Worm (Caenorhabditis elegans): ENCODE data around the gene srj-8.

Gene srj-8

ce11 chrV:3297764-3298163 is 50.1 kb downstream of the srj-8 start, which contains the start of gene srx-122:
srx-122 (minus strand) TSS chrV:3297864.
- TF ChIP-seq egl-44 (GFP tag; IDR thresholded peaks at IDR 0.05): no peak
- no peak for TF ChIP-seq rec-8 (tag; optimal IDR thresholded peaks at IDR 0.05)
- TF ChIP-seq tbp1 (GFP tag; optimal IDR thresholded peaks at IDR 0.05): no peak
- no peak for TF ChIP-seq snpc-1.1 (tag; optimal IDR thresholded peaks at IDR 0.05; ENCODE audit: insufficient read depth)
- TF ChIP-seq ztf-28 (GFP tag; IDR thresholded peaks at IDR 0.05): no peak
- no peak for TF ChIP-seq snpc-1.3 (tag; optimal IDR thresholded peaks at IDR 0.05; ENCODE audit: insufficient read depth)

Data from whole organism, young adult.